Worm (Caenorhabditis elegans): Measurements from ENCODE around the gene EEED8.12.

EEED8.12 gene

ce11 chrII:5425633-5426032 lies 16.8 kb upstream of the EEED8.12 start, which contains the start of gene F07F6.8:
Gene F07F6.8, minus strand, starts transcription at chrII:5425733.
- TF ChIP-seq him-1 (tag; optimal IDR thresholded peaks at IDR 0.05) (no peak), W03F9.2 (tag; optimal IDR thresholded peaks at IDR 0.05) (no peak), dao-5 (tag; optimal IDR thresholded peaks at IDR 0.05) (no peak)

ce11 chrII:5423832-5424231 lies 15.0 kb upstream of the EEED8.12 start, which contains the start of gene F07F6.7:
Gene F07F6.7, minus strand, starts transcription at chrII:5423858.
- no peak for TF ChIP-seq him-1 (tag; optimal IDR thresholded peaks at IDR 0.05)
- TF ChIP-seq dao-5 (tag; optimal IDR thresholded peaks at IDR 0.05) = no peak
- TF ChIP-seq W03F9.2 (tag; optimal IDR thresholded peaks at IDR 0.05) = no peak

ce11 chrII:5420947-5421614 lies 12.3 kb upstream of the EEED8.12 start, which contains the start of gene tofu-6:
Gene tofu-6, plus strand, starts transcription at chrII:5421248.
- no peak for TF ChIP-seq dao-5 (tag; optimal IDR thresholded peaks at IDR 0.05)
- no peak for TF ChIP-seq W03F9.2 (tag; optimal IDR thresholded peaks at IDR 0.05)
- no peak for TF ChIP-seq him-1 (tag; optimal IDR thresholded peaks at IDR 0.05)

ce11 chrII:5418929-5419328 lies 10.1 kb upstream of the EEED8.12 start, which contains the start of gene EEED8.15:
Gene EEED8.15, plus strand, starts transcription at chrII:5419229.
- TF ChIP-seq dao-5 (tag; optimal IDR thresholded peaks at IDR 0.05) (no peak), him-1 (tag; optimal IDR thresholded peaks at IDR 0.05) (no peak), W03F9.2 (tag; optimal IDR thresholded peaks at IDR 0.05) (no peak)

ce11 chrII:5418317-5418716 lies 9.5 kb upstream of the EEED8.12 start:
- TF ChIP-seq W03F9.2 (tag; optimal IDR thresholded peaks at IDR 0.05) (no peak), him-1 (tag; optimal IDR thresholded peaks at IDR 0.05) (no peak), dao-5 (tag; optimal IDR thresholded peaks at IDR 0.05) (no peak)

ce11 chrII:5417905-5418304 lies 9.1 kb upstream of the EEED8.12 start:
- no peak for TF ChIP-seq W03F9.2 (tag; optimal IDR thresholded peaks at IDR 0.05)
- TF ChIP-seq him-1 (tag; optimal IDR thresholded peaks at IDR 0.05) = no peak
- no peak for TF ChIP-seq dao-5 (tag; optimal IDR thresholded peaks at IDR 0.05)

- TF ChIP-seq him-1 (tag; optimal IDR thresholded peaks at IDR 0.05) (no peak), dao-5 (tag; optimal IDR thresholded peaks at IDR 0.05) (no peak), W03F9.2 (tag; optimal IDR thresholded peaks at IDR 0.05) (no peak)
Measured at ce11 chrII:5416204-5416764, 7.5 kb upstream of the EEED8.12 start, which contains the start of gene EEED8.2. Gene EEED8.2, plus strand, starts transcription at chrII:5416714.

ce11 chrII:5414040-5414439 lies 5.2 kb upstream of the EEED8.12 start, which contains the start of the genes EEED8.14 and EEED8.3:
Gene EEED8.14, minus strand, starts transcription at chrII:5414052.
Gene EEED8.3, plus strand, starts transcription at chrII:5414276.
- TF ChIP-seq him-1 (tag; optimal IDR thresholded peaks at IDR 0.05) = no peak
- no peak for TF ChIP-seq W03F9.2 (tag; optimal IDR thresholded peaks at IDR 0.05)
- TF ChIP-seq dao-5 (tag; optimal IDR thresholded peaks at IDR 0.05) = no peak

- TF ChIP-seq dao-5 (tag; optimal IDR thresholded peaks at IDR 0.05) (no peak), him-1 (tag; optimal IDR thresholded peaks at IDR 0.05) (no peak), W03F9.2 (tag; optimal IDR thresholded peaks at IDR 0.05) (no peak)
Measured at ce11 chrII:5412467-5412866, 3.6 kb upstream of the EEED8.12 start, which contains the start of the genes EEED8.13 and EEED8.18. Gene EEED8.13, minus strand, starts transcription at chrII:5412567. Gene EEED8.18, minus strand, starts transcription at chrII:5412610.

- no peak for TF ChIP-seq dao-5 (tag; optimal IDR thresholded peaks at IDR 0.05)
- no peak for TF ChIP-seq W03F9.2 (tag; optimal IDR thresholded peaks at IDR 0.05)
Measured at ce11 chrII:5407548-5407947, 1.3 kb downstream of the EEED8.12 start, which contains the start of gene clec-141. Gene clec-141, minus strand, starts transcription at chrII:5407648.

- TF ChIP-seq W03F9.2 (tag; optimal IDR thresholded peaks at IDR 0.05) = no peak
- TF ChIP-seq him-1 (tag; optimal IDR thresholded peaks at IDR 0.05) = no peak
- TF ChIP-seq dao-5 (tag; optimal IDR thresholded peaks at IDR 0.05) = no peak
Measured at ce11 chrII:5399201-5399600, 9.6 kb downstream of the EEED8.12 start, which contains the start of gene mog-5. Gene mog-5, plus strand, starts transcription at chrII:5399538.

ce11 chrII:5398779-5399178 lies 10.0 kb downstream of the EEED8.12 start, which contains the start of gene fbxl-3:
Gene fbxl-3, minus strand, starts transcription at chrII:5398902.
- TF ChIP-seq dao-5 (tag; optimal IDR thresholded peaks at IDR 0.05) (no peak), him-1 (tag; optimal IDR thresholded peaks at IDR 0.05) (no peak), W03F9.2 (tag; optimal IDR thresholded peaks at IDR 0.05) (no peak)

- TF ChIP-seq him-1 (tag; optimal IDR thresholded peaks at IDR 0.05) (no peak), W03F9.2 (tag; optimal IDR thresholded peaks at IDR 0.05) (no peak), dao-5 (tag; optimal IDR thresholded peaks at IDR 0.05) (no peak)
Measured at ce11 chrII:5395594-5395993, 13.2 kb downstream of the EEED8.12 start, which contains the start of gene pink-1. Gene pink-1, minus strand, starts transcription at chrII:5395694.

ce11 chrII:5393090-5393489 lies 15.7 kb downstream of the EEED8.12 start, which contains the start of gene brap-2:
Gene brap-2, minus strand, starts transcription at chrII:5393190.
- no peak for TF ChIP-seq him-1 (tag; optimal IDR thresholded peaks at IDR 0.05)
- TF ChIP-seq W03F9.2 (tag; optimal IDR thresholded peaks at IDR 0.05) = no peak
- TF ChIP-seq dao-5 (tag; optimal IDR thresholded peaks at IDR 0.05) = no peak
